Fruit fly (Drosophila melanogaster) whole organism, embryonic: ENCODE measurements around the gene CG46308.

Experiments used
- ATbp ChIP-seq: fragments of 200-800 bp; sonication (Bioruptor generic); optimal IDR thresholded peaks from 2 replicates; lab custom pipeline; 2017; ENCODE audit warnings: missing biosample characterization, mild to moderate bottlenecking, missing genetic modification characterization, missing genetic modification reagents
- Aef1 ChIP-seq: fragments of 200-800 bp; sonication (Bioruptor generic); IDR thresholded peaks from 3 replicates; pipeline ENCODE4 v1.3.6; 2022; ENCODE audit warnings: missing biosample characterization, missing genetic modification characterization
- BEAF-32 ChIP-seq: fragments of 200-800 bp; sonication (Bioruptor generic); optimal IDR thresholded peaks from 3 replicates; lab custom pipeline; 2017; ENCODE audit warnings: missing biosample characterization, missing genetic modification characterization, mild to moderate bottlenecking, moderate library complexity, missing genetic modification reagents
- Bteb2 ChIP-seq: fragments of 200-800 bp; sonication (Bioruptor generic); optimal IDR thresholded peaks from 2 replicates; lab custom pipeline; 2016; ENCODE audit warnings: missing biosample characterization, missing genetic modification characterization
- CG11723 ChIP-seq: fragments of 200-800 bp; sonication (Bioruptor generic); optimal IDR thresholded peaks from 2 replicates; lab custom pipeline; 2017; ENCODE audit warnings: missing biosample characterization, mild to moderate bottlenecking, missing genetic modification characterization
- CG12391 ChIP-seq: fragments of 200-800 bp; sonication (Bioruptor generic); optimal IDR thresholded peaks from 3 replicates; lab custom pipeline; 2018; ENCODE audit warnings: missing biosample characterization, mild to moderate bottlenecking, missing genetic modification characterization, moderate library complexity
- CG12942 ChIP-seq: fragments of 200-800 bp; sonication (Bioruptor generic); optimal IDR thresholded peaks from 3 replicates; lab custom pipeline; 2016; ENCODE audit warnings: missing biosample characterization, missing genetic modification characterization
- CG13424 ChIP-seq: fragments of 200-800 bp; sonication (Bioruptor generic); optimal IDR thresholded peaks from 2 replicates; lab custom pipeline; 2019; ENCODE audit warnings: missing biosample characterization, mild to moderate bottlenecking, missing genetic modification characterization, moderate library complexity
- CG13775 ChIP-seq: fragments of 200-800 bp; sonication (Bioruptor generic); optimal IDR thresholded peaks from 3 replicates; lab custom pipeline; 2017; ENCODE audit warnings: missing biosample characterization, mild to moderate bottlenecking, missing genetic modification characterization
- CG14710 ChIP-seq: fragments of 200-800 bp; sonication (Bioruptor generic); optimal IDR thresholded peaks from 3 replicates; lab custom pipeline; 2019; ENCODE audit warnings: missing biosample characterization, mild to moderate bottlenecking, missing genetic modification characterization, moderate library complexity
- CG14860 ChIP-seq: fragments of 200-800 bp; sonication (Bioruptor generic); IDR thresholded peaks from 3 replicates; pipeline ENCODE4 v1.3.6; 2022; ENCODE audit warnings: missing biosample characterization, missing genetic modification characterization; ENCODE audit not compliant: partially characterized antibody
- CG14965 ChIP-seq: fragments of 200-800 bp; sonication (Bioruptor generic); optimal IDR thresholded peaks from 2 replicates; lab custom pipeline; 2016; ENCODE audit warnings: missing biosample characterization, missing genetic modification characterization, borderline replicate concordance
- CG15073 ChIP-seq: fragments of 200-800 bp; sonication (Bioruptor generic); optimal IDR thresholded peaks from 2 replicates; lab custom pipeline; 2016; ENCODE audit warnings: missing biosample characterization, missing genetic modification characterization
- CG18011 ChIP-seq: fragments of 200-800 bp; sonication (Bioruptor generic); optimal IDR thresholded peaks from 2 replicates; lab custom pipeline; 2017; ENCODE audit warnings: missing biosample characterization, missing genetic modification characterization, mild to moderate bottlenecking, moderate library complexity, missing genotype
- CG5180 ChIP-seq: fragments of 200-800 bp; sonication (Bioruptor generic); optimal IDR thresholded peaks from 3 replicates; lab custom pipeline; 2017; ENCODE audit warnings: missing biosample characterization, missing genetic modification characterization, mild to moderate bottlenecking, moderate library complexity, missing genetic modification reagents
- CG6272 ChIP-seq: fragments of 200-800 bp; sonication (Bioruptor generic); IDR thresholded peaks from 2 replicates; pipeline ENCODE4 v1.3.6; 2022; ENCODE audit warnings: missing biosample characterization, missing genetic modification characterization
- CG6854 ChIP-seq: fragments of 200-800 bp; sonication (Bioruptor generic); optimal IDR thresholded peaks from 3 replicates; lab custom pipeline; 2017; ENCODE audit warnings: missing biosample characterization, mild to moderate bottlenecking, missing genetic modification characterization
- CG7357 ChIP-seq: fragments of 200-800 bp; sonication (Bioruptor generic); IDR thresholded peaks from 3 replicates; pipeline ENCODE4 v1.3.6; 2022; ENCODE audit warnings: missing biosample characterization, missing genetic modification characterization
- CG9215 ChIP-seq: fragments of 200-800 bp; sonication (Bioruptor generic); IDR thresholded peaks from 2 replicates; pipeline ENCODE4 v1.3.6; 2022; ENCODE audit warnings: missing biosample characterization, missing genetic modification characterization
- Ets65A ChIP-seq: fragments of 200-800 bp; sonication (Bioruptor generic); peaks from one replicate; lab custom pipeline; 2016; ENCODE audit warnings: missing biosample characterization, missing genetic modification characterization
- Hr51 ChIP-seq, 2 experiments: fragments of 200-800 bp; sonication (Bioruptor generic); optimal IDR thresholded peaks; 2 replicates in 1 of 2; 3 replicates in 1 of 2; lab custom pipeline; 2016 to 2018; ENCODE audit warnings: missing biosample characterization in 2 of 2, missing genetic modification characterization in 2 of 2, mild to moderate bottlenecking in 1 of 2, moderate library complexity in 1 of 2
- Lim3 ChIP-seq: fragments of 200-800 bp; sonication (Bioruptor generic); IDR thresholded peaks from 2 replicates; pipeline ENCODE4 v1.3.6; 2022; ENCODE audit warnings: missing biosample characterization, missing genetic modification characterization
- MTF-1 ChIP-seq: fragments of 200-800 bp; sonication (Bioruptor generic); optimal IDR thresholded peaks from 2 replicates; lab custom pipeline; 2018; ENCODE audit warnings: missing biosample characterization, mild to moderate bottlenecking, missing genetic modification characterization, borderline replicate concordance
- Nf-YA ChIP-seq: fragments of 200-800 bp; sonication (Bioruptor generic); IDR thresholded peaks from 2 replicates; pipeline ENCODE4 v1.3.6; 2022; ENCODE audit warnings: missing biosample characterization, missing genetic modification characterization
- Poxn ChIP-seq: fragments of 200-800 bp; sonication (Bioruptor generic); IDR thresholded peaks from 2 replicates; pipeline ENCODE4 v1.3.6; 2022; ENCODE audit warnings: missing biosample characterization, missing genetic modification characterization
- Six4 ChIP-seq: fragments of 200-800 bp; sonication (Bioruptor generic); optimal IDR thresholded peaks from 2 replicates; lab custom pipeline; 2016; ENCODE audit warnings: missing biosample characterization, missing genetic modification characterization
- Spps ChIP-seq: fragments of 200-800 bp; sonication (Bioruptor generic); optimal IDR thresholded peaks from 2 replicates; lab custom pipeline; 2018; ENCODE audit warnings: missing biosample characterization, mild to moderate bottlenecking, missing genetic modification characterization
- Taf1 ChIP-seq: fragments of 200-800 bp; sonication (Bioruptor generic); IDR thresholded peaks from 2 replicates; pipeline ENCODE4 v1.3.6; 2022; ENCODE audit warnings: missing biosample characterization, missing genetic modification characterization
- bbx ChIP-seq: fragments of 200-800 bp; sonication (Bioruptor generic); IDR thresholded peaks from 2 replicates; pipeline ENCODE4 v1.3.6; 2022; ENCODE audit warnings: missing biosample characterization, missing genetic modification characterization; ENCODE audit not compliant: partially characterized antibody
- cas ChIP-seq: fragments of 200-800 bp; sonication (Bioruptor generic); IDR thresholded peaks from 2 replicates; pipeline ENCODE4 v1.3.6; 2022; ENCODE audit warnings: missing biosample characterization, missing genetic modification characterization
- danr ChIP-seq: fragments of 200-800 bp; sonication (Bioruptor generic); IDR thresholded peaks from 2 replicates; pipeline ENCODE4 v1.3.6; 2022; ENCODE audit warnings: missing biosample characterization, missing genetic modification characterization
- fd102C ChIP-seq: fragments of 200-800 bp; sonication (Bioruptor generic); optimal IDR thresholded peaks from 2 replicates; lab custom pipeline; 2018; ENCODE audit warnings: missing biosample characterization, mild to moderate bottlenecking, missing genetic modification characterization, moderate library complexity
- fd64A ChIP-seq: fragments of 200-800 bp; sonication (Bioruptor generic); optimal IDR thresholded peaks from 3 replicates; lab custom pipeline; 2018; ENCODE audit warnings: missing biosample characterization, mild to moderate bottlenecking, missing genetic modification characterization
- gce ChIP-seq: fragments of 200-800 bp; sonication (Bioruptor generic); IDR thresholded peaks from 3 replicates; pipeline ENCODE4 v1.3.6; 2022; ENCODE audit warnings: missing biosample characterization, missing genetic modification characterization
- hb ChIP-seq: fragments of 200-800 bp; sonication (Bioruptor generic); IDR thresholded peaks from 3 replicates; pipeline ENCODE4 v1.3.6; 2022; ENCODE audit warnings: missing biosample characterization, missing genetic modification characterization; ENCODE audit not compliant: partially characterized antibody
- ind ChIP-seq: fragments of 200-800 bp; sonication (Bioruptor generic); optimal IDR thresholded peaks from 3 replicates; lab custom pipeline; 2016; ENCODE audit warnings: missing biosample characterization, missing genetic modification characterization
- jumu ChIP-seq: fragments of 200-800 bp; sonication (Bioruptor generic); optimal IDR thresholded peaks from 3 replicates; lab custom pipeline; 2016; ENCODE audit warnings: missing biosample characterization, missing genetic modification characterization
- maf-S ChIP-seq: fragments of 200-800 bp; sonication (Bioruptor generic); optimal IDR thresholded peaks from 2 replicates; lab custom pipeline; 2016; ENCODE audit warnings: missing biosample characterization, missing genetic modification characterization
- mam ChIP-seq: fragments of 200-800 bp; sonication (Bioruptor generic); optimal IDR thresholded peaks from 3 replicates; lab custom pipeline; 2016; ENCODE audit warnings: missing biosample characterization, missing genetic modification characterization
- otp ChIP-seq: fragments of 200-800 bp; sonication (Bioruptor generic); IDR thresholded peaks from 3 replicates; pipeline ENCODE4, ENCODE4 v1.3.6; 2022; ENCODE audit warnings: missing biosample characterization, missing genetic modification characterization
- pfk ChIP-seq: fragments of 200-800 bp; sonication (Bioruptor generic); optimal IDR thresholded peaks from 2 replicates; lab custom pipeline; 2018; ENCODE audit warnings: missing biosample characterization, mild to moderate bottlenecking, missing genetic modification characterization, moderate library complexity
- ranshi ChIP-seq: fragments of 200-800 bp; sonication (Bioruptor generic); IDR thresholded peaks from 2 replicates; pipeline ENCODE4 v1.3.6; 2022; ENCODE audit warnings: missing biosample characterization, missing genetic modification characterization
- repo ChIP-seq: fragments of 200-800 bp; sonication (Bioruptor generic); optimal IDR thresholded peaks from 2 replicates; lab custom pipeline; 2016; ENCODE audit warnings: missing biosample characterization, missing genetic modification characterization
- sisA ChIP-seq: fragments of 200-800 bp; sonication (Bioruptor generic); IDR thresholded peaks from 2 replicates; pipeline ENCODE4 v1.3.6; 2022; ENCODE audit warnings: missing biosample characterization, missing genetic modification characterization
- sqz ChIP-seq: fragments of 200-800 bp; sonication (Bioruptor generic); optimal IDR thresholded peaks from 3 replicates; lab custom pipeline; 2018; ENCODE audit warnings: missing biosample characterization, mild to moderate bottlenecking, missing genetic modification characterization
- ssp ChIP-seq: fragments of 200-800 bp; sonication (Bioruptor generic); IDR thresholded peaks from 2 replicates; pipeline ENCODE4 v1.3.6; 2022; ENCODE audit warnings: missing biosample characterization, missing genetic modification characterization
- stc ChIP-seq: fragments of 200-800 bp; sonication (Bioruptor generic); IDR thresholded peaks from 2 replicates; pipeline ENCODE4 v1.3.6; 2022; ENCODE audit warnings: missing biosample characterization, missing genetic modification characterization
- tx ChIP-seq: fragments of 200-800 bp; sonication (Bioruptor generic); optimal IDR thresholded peaks from 2 replicates; lab custom pipeline; 2016; ENCODE audit warnings: missing biosample characterization, missing genetic modification characterization
- zf30C ChIP-seq: fragments of 200-800 bp; sonication (Bioruptor generic); optimal IDR thresholded peaks from 3 replicates; lab custom pipeline; 2018; ENCODE audit warnings: missing biosample characterization, mild to moderate bottlenecking, missing genetic modification characterization

CG46308 gene

dm6 chr2L:13514262-13514937 lies 52.8 kb downstream of the CG46308 start (continued):
- no peak for TF ChIP-seq CG12942 (GFP tag; lab: Kevin White, UChicago)
- peak; percentile 48 for TF ChIP-seq ATbp (GFP tag; lab: Kevin White, UChicago)
- peak; percentile 28 for TF ChIP-seq mam (GFP tag; lab: Kevin White, UChicago)
- no peak for TF ChIP-seq CG11723 (GFP tag; lab: Kevin White, UChicago)
- peak; percentile 52 for TF ChIP-seq CG6272 (GFP tag; lab: Robert Waterston, UW)
- peak; percentile 38; the same call in 1 of the 2 replicates for TF ChIP-seq ssp (GFP tag; lab: Robert Waterston, UW)
- no peak for TF ChIP-seq maf-S
- no peak for TF ChIP-seq repo
- peak; percentile 56 for TF ChIP-seq ind
- no peak for TF ChIP-seq bbx (GFP tag; lab: Robert Waterston, UW)
- no peak for TF ChIP-seq jumu
- no peak for TF ChIP-seq Spps (tag; lab: Kevin White, UChicago)
- TF ChIP-seq danr (GFP tag; lab: Robert Waterston, UW), result peak; percentile 60
- TF ChIP-seq CG14860 (GFP tag; lab: Robert Waterston, UW), result no peak
- TF ChIP-seq CG15073, result peak; percentile 13
- no peak for TF ChIP-seq pfk (GFP tag; lab: Kevin White, UChicago)
- TF ChIP-seq zf30C (GFP tag; lab: Kevin White, UChicago), result no peak
- TF ChIP-seq Ets65A (GFP tag; lab: Kevin White, UChicago), result no peak
- no peak for TF ChIP-seq hb (GFP tag; lab: Robert Waterston, UW)
- peak; percentile 10 for TF ChIP-seq CG5180 (GFP tag; lab: Kevin White, UChicago)
- peak; percentile 63; the same call in 1 of the 2 replicates for TF ChIP-seq Taf1 (GFP tag; lab: Robert Waterston, UW)
- TF ChIP-seq CG14965, result no peak
- TF ChIP-seq CG9215 (GFP tag; lab: Robert Waterston, UW), result peak; percentile 62
- TF ChIP-seq tx (GFP tag; lab: Kevin White, UChicago), result no peak
- peak; percentile 65 for TF ChIP-seq sisA (GFP tag; lab: Robert Waterston, UW)
- TF ChIP-seq fd64A, result no peak
- TF ChIP-seq Poxn (GFP tag; lab: Robert Waterston, UW), result peak; percentile 57
- no peak for TF ChIP-seq gce (GFP tag; lab: Robert Waterston, UW)
- TF ChIP-seq CG14710, result peak; percentile 11
- peak; percentile 62 for TF ChIP-seq CG6854 (GFP tag; lab: Kevin White, UChicago)
- TF ChIP-seq MTF-1, result no peak
- TF ChIP-seq CG12391 (tag; lab: Kevin White, UChicago), result peak; percentile 47
- no peak for TF ChIP-seq BEAF-32 (GFP tag; lab: Kevin White, UChicago)
- TF ChIP-seq Lim3, result no peak
- no peak; the same call in 2 of the 3 replicates for TF ChIP-seq otp
- TF ChIP-seq cas (GFP tag; lab: Robert Waterston, UW), result 0 out of 2 replicates have a peak, but pooled peaks have one; percentile 24
- no peak for TF ChIP-seq fd102C (GFP tag; lab: Kevin White, UChicago)
- peak in 1 of 2 experiments; percentile 73 for TF ChIP-seq Hr51 (GFP tag; optimal IDR thresholded peaks at IDR 0.05; lab: Kevin White, UChicago)
- no peak for TF ChIP-seq sqz (GFP tag; lab: Kevin White, UChicago)
- peak; percentile 50; the same call in 1 of the 3 replicates for TF ChIP-seq CG7357
- peak; percentile 66 for TF ChIP-seq stc (GFP tag; lab: Robert Waterston, UW)
- peak; percentile 56 for TF ChIP-seq CG13775
- no peak for TF ChIP-seq Six4 (GFP tag; lab: Kevin White, UChicago)
- TF ChIP-seq ranshi, result peak; percentile 71; the same call in 1 of the 2 replicates
- TF ChIP-seq Bteb2 (GFP tag; lab: Kevin White, UChicago), result no peak
- TF ChIP-seq CG13424, result peak; percentile 71
- TF ChIP-seq Aef1 (GFP tag; lab: Robert Waterston, UW), result peak; percentile 65
- TF ChIP-seq Nf-YA, result no peak
- no peak for TF ChIP-seq CG18011 (GFP tag; lab: Kevin White, UChicago)
